Fruit fly (Drosophila melanogaster) S2 (cell line): ENCODE results near the gene CG31200.

Experiments
- CG8478 ChIP-seq: fragments of >200 bp; optimal IDR thresholded peaks from 2 replicates; lab custom pipeline; 2018
- CTCF ChIP-seq, 2 experiments: fragments of >200 bp; optimal IDR thresholded peaks; 2 replicates each; lab custom pipeline; 2018

The CG31200 gene

DNA sequence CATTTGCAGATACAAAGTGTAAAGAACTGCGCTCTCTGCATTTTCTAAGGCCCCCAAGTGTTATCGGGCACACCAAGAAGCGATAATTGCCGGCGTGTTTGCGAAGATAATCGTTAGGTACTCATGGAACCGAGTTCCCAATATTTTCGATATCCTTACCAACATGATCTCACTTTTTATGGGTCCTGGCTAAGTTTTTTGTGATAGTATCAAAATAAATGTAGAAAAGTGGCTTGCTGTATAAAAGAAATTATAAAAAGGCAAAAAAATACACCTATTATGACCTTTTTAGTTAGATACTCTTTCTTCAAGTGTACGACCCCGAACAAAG, 21.0 kb upstream of the CG31200 start:
- TF ChIP-seq CTCF (optimal IDR thresholded peaks at IDR 0.05; lab: Kevin White, UChicago), result no peak
- TF ChIP-seq CG8478 (lab: Kevin White, UChicago), result no peak

dm6 chr3R:20765302-20766155, 20.4 kb upstream of the CG31200 start:
- TF ChIP-seq CG8478 (lab: Kevin White, UChicago) (no peak), CTCF (optimal IDR thresholded peaks at IDR 0.05; lab: Kevin White, UChicago) (no peak)

DNA sequence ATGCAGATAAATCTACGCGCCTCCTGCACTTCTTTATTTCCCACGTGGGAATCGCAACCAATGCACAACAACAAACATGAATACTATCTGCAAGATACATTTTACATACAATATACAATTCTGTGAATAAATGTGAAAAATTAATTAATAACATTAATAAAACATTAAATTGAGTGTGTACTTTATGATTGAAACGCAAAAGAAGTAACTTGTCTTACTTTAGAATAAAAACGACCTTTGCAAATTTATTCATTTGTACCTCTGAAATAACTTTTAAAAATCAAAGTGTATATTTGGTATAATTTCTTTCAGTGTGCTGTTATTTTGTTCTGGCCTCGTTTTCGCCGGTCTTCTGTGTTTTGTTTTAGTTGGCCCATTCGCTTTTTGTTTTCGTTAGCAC, 18.9 kb upstream of the CG31200 start:
- TF ChIP-seq CG8478 (lab: Kevin White, UChicago) (no peak), CTCF (optimal IDR thresholded peaks at IDR 0.05; lab: Kevin White, UChicago) (no peak)

DNA sequence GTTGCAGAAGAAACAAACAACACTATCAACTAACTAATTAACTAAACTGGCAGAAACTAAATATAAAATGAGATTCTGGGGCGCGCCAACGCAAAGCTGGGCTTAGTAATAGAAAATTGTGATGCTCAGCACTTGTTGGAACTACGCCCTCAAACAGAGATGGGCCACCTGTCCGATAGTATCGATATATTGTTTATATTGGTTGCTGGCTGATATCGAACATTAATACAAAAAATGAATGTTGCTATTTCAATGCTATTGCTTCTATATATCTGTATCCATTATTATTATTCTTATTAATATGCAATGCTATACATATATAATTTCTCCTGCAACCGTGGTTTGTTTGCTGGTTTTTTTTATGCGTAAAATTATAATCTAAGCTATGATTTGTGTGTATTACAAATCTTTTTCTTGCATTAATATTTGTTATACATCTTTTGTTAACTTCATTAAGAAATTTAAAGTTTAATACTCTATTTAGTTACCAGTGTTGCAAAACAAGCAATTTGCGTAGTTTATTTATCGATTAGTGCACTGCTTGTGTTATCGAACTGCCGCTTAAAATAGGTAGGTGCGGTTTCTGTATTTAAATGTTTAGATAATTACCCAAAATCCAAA, 17.1 kb upstream of the CG31200 start, which contains the start of gene CG31195:
Gene CG31195 (minus strand): TSS at position 195 of the 621 bp plus-strand sequence.
- TF ChIP-seq CTCF (optimal IDR thresholded peaks at IDR 0.05; lab: Kevin White, UChicago), result no peak
- TF ChIP-seq CG8478 (lab: Kevin White, UChicago), result no peak

DNA sequence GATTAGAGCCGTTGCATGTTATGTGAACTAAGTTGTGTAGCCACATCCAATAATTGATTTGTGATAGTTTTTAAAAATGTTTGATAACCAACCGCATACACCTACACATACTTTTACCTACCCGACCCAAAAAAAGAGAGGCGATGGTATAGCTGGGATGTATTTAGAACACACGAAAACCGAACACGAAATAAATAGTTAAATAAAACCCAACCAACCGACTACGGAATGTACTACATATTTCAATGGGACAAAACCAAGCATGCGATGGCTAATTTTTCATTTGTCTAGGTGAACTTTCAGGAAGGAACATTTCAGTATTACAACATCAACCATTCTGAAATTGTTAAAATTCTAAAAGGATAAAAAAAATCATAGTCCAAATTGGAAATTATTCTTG, 11.3 kb upstream of the CG31200 start, which contains the start of gene Syp:
Gene Syp (plus strand): TSS at position 301 of the 400 bp plus-strand sequence.
- TF ChIP-seq CTCF (optimal IDR thresholded peaks at IDR 0.05; lab: Kevin White, UChicago), result no peak
- no peak for TF ChIP-seq CG8478 (lab: Kevin White, UChicago)

DNA sequence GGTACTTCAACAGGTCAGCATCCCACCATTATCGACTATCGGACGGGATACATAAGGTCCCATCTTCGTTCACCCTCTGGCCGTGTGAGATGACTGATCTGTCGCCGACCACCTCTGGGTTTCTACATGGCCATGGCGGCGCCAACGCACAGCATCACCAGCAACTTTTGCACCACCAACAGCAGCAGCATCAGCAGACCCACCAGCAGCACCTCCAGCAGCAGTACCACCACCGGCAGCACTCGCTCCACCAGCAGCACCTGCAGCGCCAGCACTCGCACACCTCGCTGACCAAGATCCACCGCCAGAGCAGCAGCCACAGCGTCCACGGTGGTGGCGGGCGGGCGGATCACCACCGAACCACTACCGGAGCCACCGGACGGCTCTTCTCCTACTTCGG, 9.9 kb upstream of the CG31200 start:
- no peak for TF ChIP-seq CTCF (optimal IDR thresholded peaks at IDR 0.05; lab: Kevin White, UChicago)
- TF ChIP-seq CG8478 (lab: Kevin White, UChicago), result no peak

DNA sequence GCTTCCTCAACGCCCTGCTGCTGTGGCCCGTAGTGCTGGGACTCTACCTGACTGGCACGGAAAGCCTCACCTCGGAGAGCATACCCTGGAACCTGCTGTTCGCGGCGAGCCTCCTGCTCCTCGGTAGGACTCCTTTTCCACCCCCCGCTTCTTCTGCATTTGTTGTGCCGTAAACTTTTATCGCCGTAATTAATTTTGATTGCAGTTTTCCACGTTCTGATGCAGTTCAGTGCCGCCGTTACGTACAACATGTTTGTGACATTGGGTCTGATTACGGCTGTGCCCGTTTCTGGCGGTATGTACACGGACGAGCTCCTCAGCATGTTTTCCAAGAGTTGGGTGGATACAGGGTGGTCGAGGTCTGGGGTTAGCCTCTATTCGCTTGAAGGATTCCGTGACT, 4.4 kb upstream of the CG31200 start:
- TF ChIP-seq CTCF (optimal IDR thresholded peaks at IDR 0.05; lab: Kevin White, UChicago) (no peak), CG8478 (lab: Kevin White, UChicago) (no peak)

dm6 chr3R:20748974-20749373, 3.8 kb upstream of the CG31200 start, which contains the start of gene Prosalpha4T1:
TSS of gene Prosalpha4T1 (minus strand) at chr3R:20749074.
- TF ChIP-seq CTCF (optimal IDR thresholded peaks at IDR 0.05; lab: Kevin White, UChicago) (no peak), CG8478 (lab: Kevin White, UChicago) (no peak)

dm6 chr3R:20743769-20744168, 1.4 kb downstream of the CG31200 start, which contains the start of gene CG31199:
TSS of gene CG31199 (minus strand) at chr3R:20743869.
- TF ChIP-seq CTCF (optimal IDR thresholded peaks at IDR 0.05; lab: Kevin White, UChicago) (no peak), CG8478 (lab: Kevin White, UChicago) (no peak)

DNA sequence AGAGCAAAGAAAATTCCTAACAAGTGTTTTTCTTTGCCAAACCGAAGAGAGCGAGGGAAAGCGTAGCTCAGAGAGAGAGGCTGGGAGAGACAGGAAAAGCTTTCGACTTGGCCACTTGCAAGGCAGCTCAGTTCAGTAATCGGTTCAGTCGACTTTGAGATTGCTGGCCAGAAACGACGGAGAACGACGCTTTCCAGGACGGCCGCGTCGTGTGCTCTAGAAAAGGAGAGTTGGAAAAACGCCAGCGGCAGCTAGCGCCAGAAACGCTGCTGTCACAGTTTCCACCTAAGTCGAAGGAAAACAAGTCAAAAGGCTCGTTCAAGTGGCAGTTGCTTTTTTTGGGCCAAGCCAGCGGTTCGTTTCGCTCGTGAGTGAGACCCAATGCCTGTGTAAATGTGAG, 5.2 kb downstream of the CG31200 start, which contains the start of gene CG42322:
Gene CG42322 (plus strand): TSS at position 138 of the 400 bp plus-strand sequence.
- TF ChIP-seq CG8478 (lab: Kevin White, UChicago) (no peak), CTCF (optimal IDR thresholded peaks at IDR 0.05; lab: Kevin White, UChicago) (no peak)

- TF ChIP-seq CG8478 (lab: Kevin White, UChicago) (no peak), CTCF (optimal IDR thresholded peaks at IDR 0.05; lab: Kevin White, UChicago) (no peak)
These were observed 6.1 kb downstream of the CG31200 start, which contains the start of gene CG17267 for dm6 chr3R:20739000-20739399. TSS of gene CG17267 (minus strand) at chr3R:20739100.

- peak; percentile 45 to 61 for TF ChIP-seq CTCF (optimal IDR thresholded peaks at IDR 0.05; lab: Kevin White, UChicago)
- no peak for TF ChIP-seq CG8478 (lab: Kevin White, UChicago)
These were observed 9.7 kb downstream of the CG31200 start, which contains the start of gene Cdk2 for dm6 chr3R:20735405-20735804. TSS of gene Cdk2 (plus strand) at chr3R:20735623.

DNA sequence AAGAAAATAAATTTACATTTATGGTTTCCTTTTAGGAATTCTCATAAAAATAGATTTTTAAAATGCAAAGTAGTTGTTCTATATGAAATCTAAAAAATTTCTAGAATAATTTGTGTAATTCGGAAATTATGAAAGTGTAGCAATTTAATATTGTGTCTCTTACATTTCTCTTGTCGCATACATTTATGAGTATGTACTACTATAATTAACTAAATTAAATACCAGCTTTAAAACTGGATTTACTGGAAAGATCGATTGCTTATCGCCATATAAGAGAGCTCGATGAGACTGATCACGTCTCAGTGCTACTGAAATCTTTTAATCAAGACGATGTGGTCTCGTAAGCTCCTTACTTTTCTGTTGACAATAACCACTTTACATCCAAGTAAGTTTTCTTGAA, 13.8 kb downstream of the CG31200 start, which contains the start of gene CG31205:
Gene CG31205 (plus strand): TSS at position 301 of the 400 bp plus-strand sequence.
- TF ChIP-seq CG8478 (lab: Kevin White, UChicago) (no peak), CTCF (optimal IDR thresholded peaks at IDR 0.05; lab: Kevin White, UChicago) (no peak)

DNA sequence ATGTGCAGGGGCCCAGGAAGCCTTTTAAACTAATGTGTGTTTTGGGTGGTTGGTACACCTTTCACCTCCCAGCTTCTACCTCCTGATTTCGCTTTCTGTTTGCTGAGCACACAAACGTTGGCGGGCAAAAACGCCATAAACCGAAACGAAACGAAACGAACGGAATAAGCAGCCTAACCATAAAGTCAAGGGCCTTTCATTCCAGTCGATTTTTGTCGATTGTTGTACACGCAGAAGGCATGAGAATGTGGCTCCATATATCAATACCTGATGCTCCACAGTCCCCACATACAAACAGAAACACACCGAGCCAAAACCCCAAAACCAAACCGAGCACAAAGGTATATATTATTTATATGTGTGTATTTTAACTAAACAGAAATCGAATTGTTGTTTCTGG, 21.6 kb downstream of the CG31200 start:
- no peak for TF ChIP-seq CG8478 (lab: Kevin White, UChicago)
- no peak for TF ChIP-seq CTCF (optimal IDR thresholded peaks at IDR 0.05; lab: Kevin White, UChicago)

dm6 chr3R:20719286-20719685, 25.9 kb downstream of the CG31200 start:
- no peak for TF ChIP-seq CG8478 (lab: Kevin White, UChicago)
